Worm (Caenorhabditis elegans) whole organism, mixed stage, embryonic: Measurements from ENCODE around the gene ZK180.6.

Experiments used
- M03D4.4 ChIP-seq: sonication (generic microtip); optimal IDR thresholded peaks from 2 replicates; lab custom pipeline; 2017; ENCODE audit warnings: mild to moderate bottlenecking, missing genetic modification characterization, missing compliant biosample characterization
- bed-3 ChIP-seq: fragments of 200-800 bp; sonication (Bioruptor generic); optimal IDR thresholded peaks from 3 replicates; lab custom pipeline; 2018; ENCODE audit warnings: mild to moderate bottlenecking, missing genetic modification characterization, moderate library complexity, missing compliant biosample characterization
- blmp-1 ChIP-seq: fragments of 150-350 bp; optimal IDR thresholded peaks from 2 replicates; lab custom pipeline; 2014; ENCODE audit warnings: missing biosample characterization, missing genetic modification characterization
- ceh-39 ChIP-seq: fragments of 150-350 bp; optimal IDR thresholded peaks from 2 replicates; lab custom pipeline; 2014; ENCODE audit warnings: missing biosample characterization, missing genetic modification characterization
- ceh-43 ChIP-seq: fragments of 200-800 bp; sonication (Bioruptor generic); optimal IDR thresholded peaks from 2 replicates; lab custom pipeline; 2018; ENCODE audit warnings: mild to moderate bottlenecking, missing genetic modification characterization, moderate library complexity, missing compliant biosample characterization
- ceh-83 ChIP-seq: fragments of 200-800 bp; sonication (Bioruptor generic); optimal IDR thresholded peaks from 2 replicates; lab custom pipeline; 2018; ENCODE audit warnings: mild to moderate bottlenecking, missing genetic modification characterization, missing compliant biosample characterization
- ces-1 ChIP-seq: fragments of 150-350 bp; optimal IDR thresholded peaks from 2 replicates; lab custom pipeline; 2014; ENCODE audit warnings: missing biosample characterization, missing genetic modification reagents, missing genetic modification characterization
- cnd-1 ChIP-seq: fragments of 200-800 bp; sonication (Bioruptor generic); optimal IDR thresholded peaks from 2 replicates; lab custom pipeline; 2018; ENCODE audit warnings: mild to moderate bottlenecking, missing genetic modification characterization, missing compliant biosample characterization
- elt-3 ChIP-seq: fragments of 150-350 bp; optimal IDR thresholded peaks from 2 replicates; lab custom pipeline; 2014; ENCODE audit warnings: missing biosample characterization, missing genetic modification characterization
- hlh-1 ChIP-seq: fragments of 150-350 bp; optimal IDR thresholded peaks from 2 replicates; lab custom pipeline; 2014; ENCODE audit warnings: missing biosample characterization, missing genetic modification reagents, missing genetic modification characterization
- lin-13 ChIP-seq: fragments of 150-350 bp; optimal IDR thresholded peaks from 2 replicates; lab custom pipeline; 2014; ENCODE audit warnings: missing biosample characterization, missing genetic modification characterization
- lin-32 ChIP-seq: fragments of 200-800 bp; sonication (Bioruptor generic); optimal IDR thresholded peaks from 2 replicates; lab custom pipeline; 2018; ENCODE audit warnings: mild to moderate bottlenecking, missing genetic modification characterization, missing compliant biosample characterization
- lsy-2 ChIP-seq: fragments of 150-350 bp; optimal IDR thresholded peaks from 2 replicates; lab custom pipeline; 2014; ENCODE audit warnings: missing biosample characterization, missing genetic modification characterization
- mab-5 ChIP-seq: fragments of 150-350 bp; optimal IDR thresholded peaks from 2 replicates; lab custom pipeline; 2014; ENCODE audit warnings: missing biosample characterization, missing genetic modification characterization
- mls-2 ChIP-seq: sonication (generic microtip); optimal IDR thresholded peaks from 2 replicates; lab custom pipeline; 2016; ENCODE audit warnings: mild to moderate bottlenecking, missing genetic modification characterization, moderate library complexity, missing compliant biosample characterization
- nhr-12 ChIP-seq: fragments of 150-350 bp; optimal IDR thresholded peaks from 2 replicates; lab custom pipeline; 2014; ENCODE audit warnings: missing biosample characterization, missing genetic modification characterization
- nhr-2 ChIP-seq: fragments of 150-350 bp; optimal IDR thresholded peaks from 2 replicates; lab custom pipeline; 2014; ENCODE audit warnings: missing biosample characterization, missing genetic modification characterization
- nhr-237 ChIP-seq: fragments of 150-350 bp; optimal IDR thresholded peaks from 2 replicates; lab custom pipeline; 2014; ENCODE audit warnings: missing biosample characterization, missing genetic modification characterization
- nhr-76 ChIP-seq: sonication (generic microtip); optimal IDR thresholded peaks from 2 replicates; lab custom pipeline; 2017; ENCODE audit warnings: missing biosample characterization, missing genetic modification characterization
- pha-4 ChIP-seq: fragments of 150-350 bp; optimal IDR thresholded peaks from 2 replicates; lab custom pipeline; 2018; ENCODE audit warnings: missing biosample characterization, missing genetic modification reagents, missing genetic modification characterization
- sem-2 ChIP-seq: fragments of 200-800 bp; sonication (Bioruptor generic); optimal IDR thresholded peaks from 2 replicates; lab custom pipeline; 2018; ENCODE audit warnings: mild to moderate bottlenecking, missing genetic modification characterization, missing compliant biosample characterization
- snpc-4 ChIP-seq: fragments of 150-350 bp; optimal IDR thresholded peaks from 2 replicates; lab custom pipeline; 2014; ENCODE audit warnings: missing biosample characterization, missing genetic modification characterization
- tbx-8 ChIP-seq: fragments of 200-800 bp; sonication (Bioruptor generic); optimal IDR thresholded peaks from 2 replicates; lab custom pipeline; 2018; ENCODE audit warnings: mild to moderate bottlenecking, missing genetic modification characterization, moderate library complexity, missing compliant biosample characterization
- unc-120 ChIP-seq: sonication (generic microtip); optimal IDR thresholded peaks from 2 replicates; lab custom pipeline; 2017; ENCODE audit warnings: missing genetic modification characterization, missing compliant biosample characterization; ENCODE audit not compliant: poor library complexity, severe bottlenecking
- unc-62 ChIP-seq: fragments of 150-350 bp; optimal IDR thresholded peaks from 2 replicates; lab custom pipeline; 2014; ENCODE audit warnings: missing biosample characterization, missing genetic modification reagents, missing genetic modification characterization

The ZK180.6 gene

DNA sequence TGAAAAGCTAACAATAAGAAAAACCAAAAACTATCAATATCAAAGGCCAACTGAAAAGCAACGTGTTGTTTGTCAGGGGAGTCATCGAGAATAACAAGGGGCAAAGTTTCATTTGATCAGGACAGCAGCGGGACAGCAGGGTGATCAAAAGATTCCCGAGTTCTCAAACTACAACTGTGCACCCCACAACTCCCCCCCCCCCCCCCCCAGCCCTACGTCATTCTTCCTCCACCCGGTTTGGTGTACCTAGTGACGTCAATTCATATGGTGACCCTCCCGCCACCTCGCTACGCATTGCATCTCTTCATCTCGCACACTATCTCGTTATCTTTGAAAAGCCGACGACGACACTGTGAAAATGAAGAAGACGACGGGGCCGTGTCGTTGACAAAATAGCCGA is 51.1 kb downstream of the ZK180.6 start:
- TF ChIP-seq ceh-39 (tag; lab: Kevin White, UChicago): no peak
- TF ChIP-seq hlh-1 (tag; lab: Kevin White, UChicago): no peak
- no peak for TF ChIP-seq ces-1 (GFP tag; lab: Kevin White, UChicago)
- TF ChIP-seq bed-3: no peak
- TF ChIP-seq cnd-1: no peak
- TF ChIP-seq mab-5 (tag; lab: Kevin White, UChicago): no peak
- no peak for TF ChIP-seq lin-32 (GFP tag; lab: Kevin White, UChicago)
- no peak for TF ChIP-seq ceh-43
- no peak for TF ChIP-seq unc-62 (GFP tag; lab: Kevin White, UChicago)
- TF ChIP-seq nhr-2 (tag; lab: Kevin White, UChicago): no peak
- TF ChIP-seq snpc-4 (tag; lab: Kevin White, UChicago): no peak
- no peak for TF ChIP-seq mls-2
- TF ChIP-seq lin-13: no peak
- TF ChIP-seq lsy-2 (tag; lab: Kevin White, UChicago): no peak
- no peak for TF ChIP-seq sem-2
- TF ChIP-seq M03D4.4: no peak

ce11 chrIV:4472418-4473173 is 52.2 kb downstream of the ZK180.6 start:
- TF ChIP-seq ceh-43: no peak
- no peak for TF ChIP-seq sem-2
- no peak for TF ChIP-seq blmp-1 (tag; lab: Kevin White, UChicago)
- no peak for TF ChIP-seq ceh-39 (tag; lab: Kevin White, UChicago)
- no peak for TF ChIP-seq elt-3 (tag; lab: Kevin White, UChicago)
- no peak for TF ChIP-seq tbx-8 (GFP tag; lab: Kevin White, UChicago)
- no peak for TF ChIP-seq mab-5 (tag; lab: Kevin White, UChicago)
- no peak for TF ChIP-seq nhr-76 (tag; lab: Kevin White, UChicago)
- TF ChIP-seq snpc-4 (tag; lab: Kevin White, UChicago): no peak
- TF ChIP-seq hlh-1 (tag; lab: Kevin White, UChicago): no peak
- TF ChIP-seq bed-3: no peak
- TF ChIP-seq lsy-2 (tag; lab: Kevin White, UChicago): no peak

DNA sequence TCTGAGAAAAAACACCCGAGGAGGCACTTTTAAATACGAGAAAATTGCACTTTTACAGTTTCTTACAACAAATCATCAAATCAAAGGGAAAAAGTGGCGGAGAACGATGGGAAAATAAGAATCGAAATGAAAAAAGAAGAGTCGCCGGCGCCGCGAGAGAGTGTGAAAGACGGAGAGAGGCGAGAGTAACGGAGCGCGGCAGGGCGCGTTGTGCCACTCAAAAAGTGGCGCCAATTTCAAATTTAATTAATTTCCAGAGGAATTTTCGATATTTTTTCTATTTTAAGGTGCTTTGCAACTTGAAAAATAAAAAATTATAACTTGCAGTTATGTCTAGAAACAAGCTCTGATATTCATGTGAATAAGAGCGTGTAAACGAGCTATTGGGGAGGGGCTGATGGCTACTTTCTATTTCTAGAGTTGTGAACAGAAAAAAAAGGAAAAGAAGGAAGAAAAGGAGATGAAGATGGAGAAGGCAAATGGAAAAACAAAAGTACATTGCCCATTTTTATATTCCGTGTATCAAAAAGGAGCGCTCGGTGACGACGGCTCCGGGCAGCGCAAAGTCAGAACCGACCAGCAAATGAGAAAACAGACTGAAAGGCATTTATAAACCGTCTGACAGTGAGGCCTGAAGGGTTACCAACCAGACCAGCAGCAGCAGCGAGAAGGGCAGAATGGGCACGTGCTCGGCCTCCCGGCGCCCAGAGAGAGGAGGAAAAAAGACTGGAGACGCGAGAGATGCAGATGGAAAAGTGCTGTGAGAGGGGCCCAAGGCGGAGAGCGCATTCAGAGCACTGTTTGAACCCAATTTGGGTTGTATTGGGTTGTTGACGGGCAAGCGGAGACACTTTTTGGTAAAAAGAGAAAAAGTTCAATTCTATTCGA is 53.7 kb downstream of the ZK180.6 start:
- TF ChIP-seq nhr-237 (tag; lab: Kevin White, UChicago): no peak
- TF ChIP-seq ceh-83: no peak
- TF ChIP-seq hlh-1 (tag; lab: Kevin White, UChicago): no peak
- TF ChIP-seq M03D4.4: no peak
- TF ChIP-seq lsy-2 (tag; lab: Kevin White, UChicago): no peak
- no peak for TF ChIP-seq snpc-4 (tag; lab: Kevin White, UChicago)
- TF ChIP-seq blmp-1 (tag; lab: Kevin White, UChicago): no peak
- no peak for TF ChIP-seq bed-3
- no peak for TF ChIP-seq lin-13
- no peak for TF ChIP-seq cnd-1
- no peak for TF ChIP-seq nhr-12 (tag; lab: Kevin White, UChicago)
- TF ChIP-seq lin-32 (GFP tag; lab: Kevin White, UChicago): no peak
- no peak for TF ChIP-seq pha-4 (tag; lab: Kevin White, UChicago)
- no peak for TF ChIP-seq mls-2
- TF ChIP-seq unc-120 (tag; lab: Kevin White, UChicago): no peak
- no peak for TF ChIP-seq elt-3 (tag; lab: Kevin White, UChicago)
- no peak for TF ChIP-seq unc-62 (GFP tag; lab: Kevin White, UChicago)
- TF ChIP-seq mab-5 (tag; lab: Kevin White, UChicago): no peak
